Fruit fly (Drosophila melanogaster) whole organism, embryonic: Measurements from ENCODE around the gene Vti1a.

Experiments used
- CG10147 ChIP-seq: fragments of 200-800 bp; sonication (Bioruptor generic); optimal IDR thresholded peaks from 2 replicates; lab custom pipeline; 2019; ENCODE audit warnings: missing biosample characterization, mild to moderate bottlenecking, missing genetic modification characterization, moderate library complexity
- CG10565 ChIP-seq: fragments of 200-800 bp; sonication (Bioruptor generic); optimal IDR thresholded peaks from 3 replicates; lab custom pipeline; 2016; ENCODE audit warnings: missing biosample characterization, mild to moderate bottlenecking, missing genetic modification characterization
- CG10979 ChIP-seq: fragments of 200-800 bp; sonication (Bioruptor generic); optimal IDR thresholded peaks from 2 replicates; lab custom pipeline; 2018; ENCODE audit warnings: missing biosample characterization, mild to moderate bottlenecking, missing genetic modification characterization, moderate library complexity
- CG11560 ChIP-seq: fragments of 200-800 bp; sonication (Bioruptor generic); IDR thresholded peaks from 3 replicates; pipeline ENCODE4 v1.3.6; 2022; ENCODE audit warnings: missing biosample characterization, missing genetic modification characterization
- CG12104 ChIP-seq: fragments of 200-800 bp; sonication (Bioruptor generic); optimal IDR thresholded peaks from 3 replicates; lab custom pipeline; 2016; ENCODE audit warnings: missing biosample characterization, missing genetic modification characterization
- CG13624 ChIP-seq: fragments of 200-800 bp; sonication (Bioruptor generic); optimal IDR thresholded peaks from 2 replicates; lab custom pipeline; 2016; ENCODE audit warnings: missing biosample characterization, missing genetic modification characterization
- CG16813 ChIP-seq: fragments of 200-800 bp; sonication (Bioruptor generic); IDR thresholded peaks from 3 replicates; pipeline ENCODE4 v1.3.6; 2022; ENCODE audit warnings: missing biosample characterization, missing genetic modification characterization; ENCODE audit not compliant: partially characterized antibody
- CG18262 ChIP-seq: fragments of 200-800 bp; optimal IDR thresholded peaks from 3 replicates; lab custom pipeline; 2019; ENCODE audit warnings: missing biosample characterization, mild to moderate bottlenecking, missing genetic modification characterization, moderate library complexity
- CG30431 ChIP-seq: fragments of 200-800 bp; sonication (Bioruptor generic); optimal IDR thresholded peaks from 2 replicates; lab custom pipeline; 2017; ENCODE audit warnings: missing biosample characterization, missing genetic modification characterization
- CG4328 ChIP-seq: fragments of 200-800 bp; sonication (Bioruptor generic); optimal IDR thresholded peaks from 3 replicates; lab custom pipeline; 2017; ENCODE audit warnings: missing biosample characterization, missing genetic modification reagents, missing genetic modification characterization
- CG4424 ChIP-seq: fragments of 200-800 bp; sonication (Bioruptor generic); optimal IDR thresholded peaks from 3 replicates; lab custom pipeline; 2016; ENCODE audit warnings: missing biosample characterization, missing genetic modification characterization
- CG6791 ChIP-seq: fragments of 200-800 bp; sonication (Bioruptor generic); IDR thresholded peaks from 3 replicates; pipeline ENCODE4 v1.3.6; 2022; ENCODE audit warnings: missing biosample characterization, missing genetic modification characterization; ENCODE audit not compliant: partially characterized antibody
- CG7963 ChIP-seq: fragments of 200-800 bp; sonication (Bioruptor generic); IDR thresholded peaks from 3 replicates; pipeline ENCODE4 v1.3.6; 2022; ENCODE audit warnings: missing biosample characterization, missing genetic modification characterization; ENCODE audit not compliant: partially characterized antibody
- CHES-1-like ChIP-seq: fragments of 200-800 bp; sonication (Bioruptor generic); optimal IDR thresholded peaks from 2 replicates; lab custom pipeline; 2016; ENCODE audit warnings: missing biosample characterization, missing genetic modification characterization
- CTCF ChIP-seq: fragments of 200-800 bp; sonication (Bioruptor generic); optimal IDR thresholded peaks from 2 replicates; lab custom pipeline; 2017; ENCODE audit warnings: missing biosample characterization, mild to moderate bottlenecking, missing genetic modification characterization, moderate library complexity
- Dbx ChIP-seq: fragments of 200-800 bp; sonication (Bioruptor generic); IDR thresholded peaks from 3 replicates; pipeline ENCODE4 v1.3.6; 2022; ENCODE audit warnings: missing biosample characterization, missing genetic modification characterization
- Doc3 ChIP-seq: fragments of 200-800 bp; sonication (Bioruptor generic); IDR thresholded peaks from 3 replicates; pipeline ENCODE4 v1.3.6; 2022; ENCODE audit warnings: missing biosample characterization, missing genetic modification characterization; ENCODE audit not compliant: partially characterized antibody
- Dp ChIP-seq: fragments of 200-800 bp; sonication (Bioruptor generic); optimal IDR thresholded peaks from 2 replicates; lab custom pipeline; 2018; ENCODE audit warnings: missing biosample characterization, mild to moderate bottlenecking, missing genetic modification characterization, moderate library complexity
- E2f2 ChIP-seq: fragments of 200-800 bp; sonication (Bioruptor generic); IDR thresholded peaks from 2 replicates; pipeline ENCODE4 v1.3.6; 2022; ENCODE audit warnings: missing biosample characterization, missing genetic modification characterization
- Ets65A ChIP-seq: fragments of 200-800 bp; sonication (Bioruptor generic); peaks from one replicate; lab custom pipeline; 2016; ENCODE audit warnings: missing biosample characterization, missing genetic modification characterization
- Fer1 ChIP-seq: fragments of 200-800 bp; sonication (Bioruptor generic); optimal IDR thresholded peaks from 2 replicates; lab custom pipeline; 2017; ENCODE audit warnings: missing biosample characterization, mild to moderate bottlenecking, missing genetic modification characterization
- Gug ChIP-seq: fragments of 200-800 bp; sonication (Bioruptor generic); IDR thresholded peaks from 4 replicates; pipeline ENCODE4 v1.3.6; 2022; ENCODE audit warnings: missing biosample characterization, missing genetic modification characterization
- Jarid2 ChIP-seq: fragments of 200-800 bp; sonication (Bioruptor generic); optimal IDR thresholded peaks from 3 replicates; lab custom pipeline; 2017; ENCODE audit warnings: mild to moderate bottlenecking, missing biosample characterization, missing genetic modification reagents, missing genetic modification characterization
- MBD-R2 ChIP-seq: fragments of 200-800 bp; sonication (Bioruptor generic); IDR thresholded peaks from 2 replicates; pipeline ENCODE4 v1.3.6; 2022; ENCODE audit warnings: missing biosample characterization, missing genetic modification characterization
- MESR4 ChIP-seq: fragments of 200-800 bp; sonication (Bioruptor generic); optimal IDR thresholded peaks from 2 replicates; lab custom pipeline; 2018; ENCODE audit warnings: missing biosample characterization, mild to moderate bottlenecking, missing genetic modification characterization, moderate library complexity
- Oaz ChIP-seq: fragments of 200-800 bp; sonication (Bioruptor generic); IDR thresholded peaks from 2 replicates; pipeline ENCODE4 v1.3.6; 2022; ENCODE audit warnings: missing biosample characterization, missing genetic modification characterization
- Pdp1 ChIP-seq, 2 experiments: fragments of 200-800 bp; sonication (Bioruptor generic); optimal IDR thresholded peaks; 3 replicates each; lab custom pipeline; 2016; ENCODE audit warnings: missing biosample characterization in 2 of 2, missing genetic modification characterization in 2 of 2, mild to moderate bottlenecking in 1 of 2, moderate library complexity in 1 of 2
- Sin3A ChIP-seq: fragments of >200 bp; optimal IDR thresholded peaks from 2 replicates; lab custom pipeline; 2018
- YL-1 ChIP-seq: fragments of 200-800 bp; sonication (Bioruptor generic); optimal IDR thresholded peaks from 3 replicates; lab custom pipeline; 2017; ENCODE audit warnings: missing biosample characterization, mild to moderate bottlenecking, missing genetic modification characterization
- ara ChIP-seq: fragments of 200-800 bp; sonication (Bioruptor generic); IDR thresholded peaks from 2 replicates; pipeline ENCODE4 v1.3.6; 2022; ENCODE audit warnings: missing biosample characterization, missing genetic modification characterization
- ato ChIP-seq: fragments of 200-800 bp; sonication (Bioruptor generic); IDR thresholded peaks from 2 replicates; pipeline ENCODE4 v1.3.6; 2022; ENCODE audit warnings: missing biosample characterization, missing genetic modification characterization; ENCODE audit not compliant: partially characterized antibody
- bbx ChIP-seq: fragments of 200-800 bp; sonication (Bioruptor generic); IDR thresholded peaks from 2 replicates; pipeline ENCODE4 v1.3.6; 2022; ENCODE audit warnings: missing biosample characterization, missing genetic modification characterization; ENCODE audit not compliant: partially characterized antibody
- bowl ChIP-seq: fragments of 200-800 bp; sonication (Bioruptor generic); IDR thresholded peaks from 2 replicates; pipeline ENCODE4 v1.3.6; 2022; ENCODE audit warnings: missing biosample characterization, missing genetic modification characterization
- cg ChIP-seq: fragments of 200-800 bp; sonication (Bioruptor generic); optimal IDR thresholded peaks from 3 replicates; lab custom pipeline; 2019; ENCODE audit warnings: missing biosample characterization, mild to moderate bottlenecking, missing genetic modification characterization, moderate library complexity
- chinmo ChIP-seq: fragments of 200-800 bp; sonication (Bioruptor generic); IDR thresholded peaks from 4 replicates; pipeline ENCODE4 v1.3.6; 2022; ENCODE audit warnings: missing biosample characterization, missing genetic modification characterization; ENCODE audit not compliant: partially characterized antibody
- corto ChIP-seq: fragments of 200-800 bp; sonication (Bioruptor generic); optimal IDR thresholded peaks from 2 replicates; lab custom pipeline; 2016; ENCODE audit warnings: missing biosample characterization, mild to moderate bottlenecking, missing genetic modification characterization, moderate library complexity
- cwo ChIP-seq: fragments of 200-800 bp; sonication (Bioruptor generic); optimal IDR thresholded peaks from 3 replicates; lab custom pipeline; 2017; ENCODE audit warnings: missing biosample characterization, missing genetic modification characterization, mild to moderate bottlenecking, moderate library complexity, missing genetic modification reagents
- dysf ChIP-seq: fragments of 200-800 bp; sonication (Bioruptor generic); IDR thresholded peaks from 3 replicates; pipeline ENCODE4 v1.3.6; 2022; ENCODE audit warnings: missing biosample characterization, missing genetic modification characterization
- ems ChIP-seq: fragments of 200-800 bp; sonication (Bioruptor generic); optimal IDR thresholded peaks from 3 replicates; lab custom pipeline; 2016; ENCODE audit warnings: missing biosample characterization, missing genetic modification characterization
- nerfin-2 ChIP-seq: fragments of 200-800 bp; sonication (Bioruptor generic); IDR thresholded peaks from 2 replicates; pipeline ENCODE4 v1.3.6; 2022; ENCODE audit warnings: missing biosample characterization, missing genetic modification characterization; ENCODE audit not compliant: partially characterized antibody
- pita ChIP-seq: fragments of 200-800 bp; sonication (Bioruptor generic); optimal IDR thresholded peaks from 2 replicates; lab custom pipeline; 2017; ENCODE audit warnings: missing biosample characterization, mild to moderate bottlenecking, missing genetic modification characterization
- prd ChIP-seq, 3 experiments: fragments of >200 bp in 2 of 3; fragments of 200-800 bp in 1 of 3; sonication (Bioruptor generic) in 1 of 3; optimal IDR thresholded peaks in 2 of 3; IDR thresholded peaks in 1 of 3; 2 replicates in 2 of 3; 3 replicates in 1 of 3; pipeline versions ENCODE4 v1.3.6 to Lab custom; 2017 to 2022; ENCODE audit warnings: missing biosample characterization in 1 of 3, missing genetic modification characterization in 1 of 3
- row ChIP-seq: fragments of 200-800 bp; sonication (Bioruptor generic); IDR thresholded peaks from 3 replicates; pipeline ENCODE4 v1.3.6; 2022; ENCODE audit warnings: missing biosample characterization, missing genetic modification characterization
- schlank ChIP-seq: fragments of 200-800 bp; sonication (Bioruptor generic); optimal IDR thresholded peaks from 2 replicates; lab custom pipeline; 2018; ENCODE audit warnings: missing biosample characterization, mild to moderate bottlenecking, missing genetic modification characterization
- scrt ChIP-seq: fragments of 200-800 bp; sonication (Bioruptor generic); optimal IDR thresholded peaks from 2 replicates; lab custom pipeline; 2018; ENCODE audit warnings: missing biosample characterization, mild to moderate bottlenecking, missing genetic modification characterization, moderate library complexity
- tgo ChIP-seq: fragments of 200-800 bp; sonication (Bioruptor generic); IDR thresholded peaks from 3 replicates; pipeline ENCODE4 v1.3.6; 2022; ENCODE audit warnings: missing biosample characterization, missing genetic modification characterization
- ttk ChIP-seq: fragments of 200-800 bp; sonication (Bioruptor generic); IDR thresholded peaks from 2 replicates; pipeline ENCODE4 v2.1.2; 2022; ENCODE audit warnings: missing biosample characterization, missing genetic modification characterization

The Vti1a gene

dm6 chr3L:648155-649024, 44.3 kb downstream of the Vti1a start, which contains the start of gene Gale (continued):
- TF ChIP-seq Jarid2 (GFP tag; lab: Kevin White, UChicago) (peak; percentile 73), corto (no peak), bowl (GFP tag; lab: Robert Waterston, UW) (no peak; the same call in 1 of the 2 replicates), Sin3A (peak; percentile 65), Fer1 (GFP tag; lab: Kevin White, UChicago) (peak; percentile 24), CG4328 (GFP tag; lab: Kevin White, UChicago) (no peak), CG6791 (GFP tag; lab: Robert Waterston, UW) (peak; percentile 67), MBD-R2 (GFP tag; lab: Robert Waterston, UW) (peak; percentile 61), CG7963 (GFP tag; lab: Robert Waterston, UW) (0 out of 3 replicates have a peak, but pooled peaks have one; percentile 12), row (GFP tag; lab: Robert Waterston, UW) (peak; percentile 42; the same call in 2 of the 3 replicates), prd (optimal IDR thresholded peaks at IDR 0.05; lab: Kevin White, UChicago) (no peak), prd (GFP tag; IDR thresholded peaks at IDR 0.05; lab: Robert Waterston, UW) (peak; percentile 23; the same call in 1 of the 3 replicates), cg (GFP tag; lab: Kevin White, UChicago) (no peak), cwo (GFP tag; lab: Kevin White, UChicago) (peak; percentile 41), CG10147 (GFP tag; lab: Kevin White, UChicago) (no peak), ato (GFP tag; lab: Robert Waterston, UW) (peak; percentile 69), bbx (peak; percentile 74), CG11560 (tag; lab: Robert Waterston, UW) (peak; percentile 55; the same call in 2 of the 3 replicates), CG16813 (GFP tag; lab: Robert Waterston, UW) (peak; percentile 65), CHES-1-like (no peak), CG10565 (no peak), Gug (GFP tag; lab: Robert Waterston, UW) (0 out of 4 replicates have a peak, but pooled peaks have one; percentile 4), CG18262 (no peak), CG30431 (GFP tag; lab: Kevin White, UChicago) (no peak), schlank (tag; lab: Kevin White, UChicago) (no peak), ttk (GFP tag; lab: Robert Waterston, UW) (no peak), pita (no peak), CTCF (GFP tag; lab: Kevin White, UChicago) (peak; percentile 4), CG4424 (GFP tag; lab: Kevin White, UChicago) (peak; percentile 40), CG10979 (no peak), CG12104 (GFP tag; lab: Kevin White, UChicago) (peak; percentile 49), ems (GFP tag; lab: Kevin White, UChicago) (no peak), scrt (GFP tag; lab: Kevin White, UChicago) (no peak), tgo (0 out of 3 replicates have a peak, but pooled peaks have one; percentile 16), Dbx (GFP tag; lab: Robert Waterston, UW) (0 out of 3 replicates have a peak, but pooled peaks have one; percentile 28), Oaz (GFP tag; lab: Robert Waterston, UW) (no peak), MESR4 (peak; percentile 33), Ets65A (GFP tag; lab: Kevin White, UChicago) (peak; percentile 86), Doc3 (GFP tag; lab: Robert Waterston, UW) (peak; percentile 49; the same call in 2 of the 3 replicates), ara (GFP tag; lab: Robert Waterston, UW) (no peak), E2f2 (peak; percentile 88), nerfin-2 (GFP tag; lab: Robert Waterston, UW) (no peak), Dp (peak; percentile 71), YL-1 (GFP tag; lab: Kevin White, UChicago) (no peak), Pdp1 (GFP tag; optimal IDR thresholded peaks at IDR 0.05; lab: Kevin White, UChicago) (peak in 1 of 2 experiments; percentile 41), CG13624 (GFP tag; lab: Kevin White, UChicago) (peak; percentile 46), dysf (GFP tag; lab: Robert Waterston, UW) (0 out of 3 replicates have a peak, but pooled peaks have one; percentile 13), chinmo (GFP tag; lab: Robert Waterston, UW) (peak; percentile 97)
